Fruit fly (Drosophila melanogaster) whole organism, pupa: ENCODE results near the gene CG31949.

Experiments used
- CG10348 ChIP-seq: fragments of 200-800 bp; sonication (Bioruptor generic); IDR thresholded peaks from 2 replicates; pipeline ENCODE4 v1.3.6; 2022; ENCODE audit warnings: missing biosample characterization, missing genetic modification characterization
- CG12605 ChIP-seq: fragments of 200-800 bp; sonication (Bioruptor generic); IDR thresholded peaks from 2 replicates; pipeline ENCODE4 v1.3.6; 2022; ENCODE audit warnings: missing biosample characterization, missing genetic modification characterization
- CG13204 ChIP-seq: fragments of 200-800 bp; sonication (Bioruptor generic); optimal IDR thresholded peaks from 2 replicates; lab custom pipeline; 2018; ENCODE audit warnings: missing biosample characterization, mild to moderate bottlenecking, missing genetic modification characterization, moderate library complexity
- CG14655 ChIP-seq: fragments of 200-800 bp; sonication (Bioruptor generic); optimal IDR thresholded peaks from 3 replicates; lab custom pipeline; 2017; ENCODE audit warnings: mild to moderate bottlenecking, missing biosample characterization, missing genetic modification reagents, missing genetic modification characterization
- CG15710 ChIP-seq: fragments of 200-800 bp; sonication (Bioruptor generic); optimal IDR thresholded peaks from 2 replicates; lab custom pipeline; 2018; ENCODE audit warnings: missing biosample characterization, mild to moderate bottlenecking, missing genetic modification characterization, moderate library complexity
- CG17806 ChIP-seq: fragments of 200-800 bp; sonication (Bioruptor generic); optimal IDR thresholded peaks from 2 replicates; lab custom pipeline; 2018; ENCODE audit warnings: missing biosample characterization, mild to moderate bottlenecking, missing genetic modification characterization, moderate library complexity
- CG32121 ChIP-seq: fragments of 200-800 bp; sonication (Bioruptor generic); IDR thresholded peaks from 2 replicates; pipeline ENCODE4 v1.3.6; 2022; ENCODE audit warnings: missing biosample characterization, missing genetic modification characterization
- CG34367 ChIP-seq: fragments of 200-800 bp; sonication (Bioruptor generic); optimal IDR thresholded peaks from 2 replicates; lab custom pipeline; 2018; ENCODE audit warnings: missing biosample characterization, mild to moderate bottlenecking, missing genetic modification characterization
- CG4496 ChIP-seq: fragments of 200-800 bp; sonication (Bioruptor generic); IDR thresholded peaks from 3 replicates; pipeline ENCODE4 v1.3.6; 2022; ENCODE audit warnings: missing biosample characterization, missing genetic modification characterization
- CG8159 ChIP-seq: fragments of 200-800 bp; sonication (Bioruptor generic); optimal IDR thresholded peaks from 3 replicates; lab custom pipeline; 2018; ENCODE audit warnings: missing biosample characterization, mild to moderate bottlenecking, missing genetic modification characterization, moderate library complexity
- CG8301 ChIP-seq: fragments of 200-800 bp; sonication (Bioruptor generic); optimal IDR thresholded peaks from 2 replicates; lab custom pipeline; 2018; ENCODE audit warnings: missing biosample characterization, mild to moderate bottlenecking, missing genetic modification characterization
- CG9948 ChIP-seq: fragments of 200-800 bp; sonication (Bioruptor generic); optimal IDR thresholded peaks from 2 replicates; lab custom pipeline; 2018; ENCODE audit warnings: missing biosample characterization, mild to moderate bottlenecking, missing genetic modification characterization, moderate library complexity
- D1 ChIP-seq: fragments of 200-800 bp; sonication (Bioruptor generic); optimal IDR thresholded peaks from 2 replicates; lab custom pipeline; 2018; ENCODE audit warnings: missing biosample characterization, mild to moderate bottlenecking, missing genetic modification characterization, moderate library complexity
- EcR ChIP-seq: fragments of 200-800 bp; sonication (Bioruptor generic); optimal IDR thresholded peaks from 3 replicates; lab custom pipeline; 2019; ENCODE audit warnings: missing biosample characterization, missing genetic modification characterization, mild to moderate bottlenecking, moderate library complexity, missing genetic modification reagents
- Ets98B ChIP-seq: fragments of 200-800 bp; sonication (Bioruptor generic); IDR thresholded peaks from 2 replicates; pipeline ENCODE4 v1.3.6; 2022; ENCODE audit warnings: missing biosample characterization, missing genetic modification characterization
- Pif1A ChIP-seq: fragments of 200-800 bp; sonication (Bioruptor generic); optimal IDR thresholded peaks from 3 replicates; lab custom pipeline; 2016; ENCODE audit warnings: missing biosample characterization, missing genetic modification characterization
- Pif1B ChIP-seq: fragments of 200-800 bp; sonication (Bioruptor generic); optimal IDR thresholded peaks from 3 replicates; lab custom pipeline; 2016; ENCODE audit warnings: missing biosample characterization, missing genetic modification characterization
- Snoo ChIP-seq: fragments of 200-800 bp; sonication (Bioruptor generic); optimal IDR thresholded peaks from 3 replicates; lab custom pipeline; 2017; ENCODE audit warnings: missing biosample characterization, mild to moderate bottlenecking, missing genetic modification characterization, inconsistent platforms
- fd96Ca ChIP-seq: fragments of 200-800 bp; sonication (Bioruptor generic); IDR thresholded peaks from 3 replicates; pipeline ENCODE4 v1.3.6; 2022; ENCODE audit warnings: missing biosample characterization, missing genetic modification characterization
- gl ChIP-seq: fragments of 200-800 bp; sonication (Bioruptor generic); optimal IDR thresholded peaks from 2 replicates; lab custom pipeline; 2018; ENCODE audit warnings: missing biosample characterization, mild to moderate bottlenecking, missing genetic modification characterization
- rn ChIP-seq: fragments of 200-800 bp; sonication (Bioruptor generic); IDR thresholded peaks from 2 replicates; pipeline ENCODE4 v1.3.6; 2022; ENCODE audit warnings: missing biosample characterization, missing genetic modification characterization

CG31949 gene

dm6 chr2L:2299803-2300202, at the start of gene CG31949:
TSS of gene CG31949 (plus strand) at chr2L:2300103.
- no peak for TF ChIP-seq Pif1B (GFP tag; lab: Kevin White, UChicago)
- TF ChIP-seq Snoo (tag; lab: Kevin White, UChicago) = no peak
- no peak for TF ChIP-seq CG8301 (tag; lab: Kevin White, UChicago)
- no peak for TF ChIP-seq CG17806 (tag; lab: Kevin White, UChicago)
- no peak for TF ChIP-seq CG14655
- TF ChIP-seq EcR = no peak
- no peak for TF ChIP-seq Pif1A (GFP tag; lab: Kevin White, UChicago)
- no peak for TF ChIP-seq CG12605
- TF ChIP-seq CG34367 (tag; lab: Kevin White, UChicago) = no peak
- TF ChIP-seq D1 (tag; lab: Kevin White, UChicago) = no peak
- TF ChIP-seq CG32121 (GFP tag; lab: Robert Waterston, UW) = no peak
- no peak for TF ChIP-seq gl (tag; lab: Kevin White, UChicago)
- no peak for TF ChIP-seq Ets98B (GFP tag; lab: Robert Waterston, UW)

dm6 chr2L:2251175-2251574, 48.7 kb upstream of the CG31949 start, which contains the start of gene Ser12:
TSS of gene Ser12 (minus strand) at chr2L:2251275.
- TF ChIP-seq Pif1A (GFP tag; lab: Kevin White, UChicago) (no peak), rn (GFP tag; lab: Robert Waterston, UW) (no peak), CG4496 (GFP tag; lab: Robert Waterston, UW) (no peak), CG32121 (GFP tag; lab: Robert Waterston, UW) (no peak), CG15710 (tag; lab: Kevin White, UChicago) (no peak), CG8301 (tag; lab: Kevin White, UChicago) (no peak), CG17806 (tag; lab: Kevin White, UChicago) (no peak), CG10348 (GFP tag; lab: Robert Waterston, UW) (no peak), EcR (no peak), gl (tag; lab: Kevin White, UChicago) (no peak), Snoo (tag; lab: Kevin White, UChicago) (no peak), CG34367 (tag; lab: Kevin White, UChicago) (no peak), Pif1B (GFP tag; lab: Kevin White, UChicago) (no peak), Ets98B (GFP tag; lab: Robert Waterston, UW) (no peak), D1 (tag; lab: Kevin White, UChicago) (no peak), CG9948 (tag; lab: Kevin White, UChicago) (no peak), CG12605 (no peak)

dm6 chr2L:2252241-2252640, 47.7 kb upstream of the CG31949 start, which contains the start of gene CG17239:
TSS of gene CG17239 (minus strand) at chr2L:2252341.
- TF ChIP-seq CG8159 (tag; lab: Kevin White, UChicago) (no peak), CG34367 (tag; lab: Kevin White, UChicago) (no peak), CG9948 (tag; lab: Kevin White, UChicago) (no peak), CG4496 (GFP tag; lab: Robert Waterston, UW) (no peak)
- TF ChIP-seq, all 21 proteins: peak for 0

- TF ChIP-seq CG14655 = no peak
- no peak for TF ChIP-seq CG4496 (GFP tag; lab: Robert Waterston, UW)
- no peak for TF ChIP-seq CG8301 (tag; lab: Kevin White, UChicago)
- TF ChIP-seq CG32121 (GFP tag; lab: Robert Waterston, UW) = no peak
- TF ChIP-seq CG12605 = no peak
- no peak for TF ChIP-seq CG13204 (GFP tag; lab: Kevin White, UChicago)
- no peak for TF ChIP-seq D1 (tag; lab: Kevin White, UChicago)
- no peak for TF ChIP-seq fd96Ca (GFP tag; lab: Robert Waterston, UW)
- no peak for TF ChIP-seq CG17806 (tag; lab: Kevin White, UChicago)
- TF ChIP-seq Pif1B (GFP tag; lab: Kevin White, UChicago) = no peak
- no peak for TF ChIP-seq CG10348 (GFP tag; lab: Robert Waterston, UW)
- no peak for TF ChIP-seq CG8159 (tag; lab: Kevin White, UChicago)
- TF ChIP-seq Snoo (tag; lab: Kevin White, UChicago) = no peak
- no peak for TF ChIP-seq gl (tag; lab: Kevin White, UChicago)
- no peak for TF ChIP-seq EcR
- TF ChIP-seq Pif1A (GFP tag; lab: Kevin White, UChicago) = no peak
- no peak for TF ChIP-seq CG34367 (tag; lab: Kevin White, UChicago)
- TF ChIP-seq CG15710 (tag; lab: Kevin White, UChicago) = no peak
These were observed 47.2 kb upstream of the CG31949 start, which contains the start of gene CG17234 for dm6 chr2L:2252745-2253144. TSS of gene CG17234 (plus strand) at chr2L:2253045.

- no peak for TF ChIP-seq EcR
- TF ChIP-seq CG12605 = no peak
- TF ChIP-seq CG13204 (GFP tag; lab: Kevin White, UChicago) = no peak
- TF ChIP-seq Pif1B (GFP tag; lab: Kevin White, UChicago) = no peak
- no peak for TF ChIP-seq CG10348 (GFP tag; lab: Robert Waterston, UW)
- TF ChIP-seq fd96Ca (GFP tag; lab: Robert Waterston, UW) = no peak
- TF ChIP-seq CG34367 (tag; lab: Kevin White, UChicago) = no peak
- no peak for TF ChIP-seq CG8159 (tag; lab: Kevin White, UChicago)
- TF ChIP-seq Pif1A (GFP tag; lab: Kevin White, UChicago) = no peak
- TF ChIP-seq rn (GFP tag; lab: Robert Waterston, UW) = no peak
- TF ChIP-seq Ets98B (GFP tag; lab: Robert Waterston, UW) = no peak
- no peak for TF ChIP-seq CG15710 (tag; lab: Kevin White, UChicago)
These were observed 45.0 kb upstream of the CG31949 start, which contains the start of gene Send1 for dm6 chr2L:2254950-2255349. TSS of gene Send1 (minus strand) at chr2L:2255050.

- TF ChIP-seq CG14655 (no peak), gl (tag; lab: Kevin White, UChicago) (no peak), CG8301 (tag; lab: Kevin White, UChicago) (no peak), Ets98B (GFP tag; lab: Robert Waterston, UW) (no peak), CG10348 (GFP tag; lab: Robert Waterston, UW) (no peak)
These were observed 36.8 kb upstream of the CG31949 start, which contains the start of gene CG4270 for dm6 chr2L:2263142-2263541. TSS of gene CG4270 (plus strand) at chr2L:2263442.
